Fruit fly (Drosophila melanogaster) whole organism, adult: ENCODE results near the gene Fcp3C.
A peak's percentile ranks its signal among the peaks of the same experiment; 100 is the strongest.

Source experiments
- CG11617 ChIP-seq: fragments of 200-800 bp; sonication (Bioruptor generic); optimal IDR thresholded peaks from 2 replicates; lab custom pipeline; 2017; ENCODE audit warnings: mild to moderate bottlenecking, missing biosample characterization, missing genetic modification reagents, missing genetic modification characterization
- CG12768 ChIP-seq: fragments of 200-800 bp; sonication (Bioruptor generic); optimal IDR thresholded peaks from 2 replicates; lab custom pipeline; 2017; ENCODE audit warnings: missing biosample characterization, missing genetic modification characterization, mild to moderate bottlenecking, moderate library complexity, missing genetic modification reagents
- CG14711 ChIP-seq: fragments of 200-800 bp; sonication (Bioruptor generic); optimal IDR thresholded peaks from 2 replicates; lab custom pipeline; 2018; ENCODE audit warnings: missing biosample characterization, mild to moderate bottlenecking, missing genetic modification characterization, moderate library complexity
- CG1620 ChIP-seq: fragments of 200-800 bp; sonication (Bioruptor generic); optimal IDR thresholded peaks from 2 replicates; lab custom pipeline; 2016; ENCODE audit warnings: missing biosample characterization, missing genetic modification characterization
- CG33017 ChIP-seq: fragments of 200-800 bp; sonication (Bioruptor generic); optimal IDR thresholded peaks from 2 replicates; lab custom pipeline; 2018; ENCODE audit warnings: missing biosample characterization, mild to moderate bottlenecking, missing genetic modification characterization, moderate library complexity
- CG5204 ChIP-seq: fragments of 200-800 bp; sonication (Bioruptor generic); optimal IDR thresholded peaks from 2 replicates; lab custom pipeline; 2016; ENCODE audit warnings: missing biosample characterization, missing genetic modification characterization
- CG7045 ChIP-seq: fragments of 200-800 bp; sonication (Bioruptor generic); optimal IDR thresholded peaks from 2 replicates; lab custom pipeline; 2017; ENCODE audit warnings: missing biosample characterization, mild to moderate bottlenecking, missing genetic modification characterization
- CG7101 ChIP-seq: fragments of 200-800 bp; sonication (Bioruptor generic); optimal IDR thresholded peaks from 2 replicates; lab custom pipeline; 2018; ENCODE audit warnings: missing biosample characterization, mild to moderate bottlenecking, missing genetic modification characterization, moderate library complexity
- Clk ChIP-seq: fragments of 200-800 bp; sonication (Bioruptor generic); optimal IDR thresholded peaks from 2 replicates; lab custom pipeline; 2017; ENCODE audit warnings: missing biosample characterization, missing genetic modification characterization
- Crg-1 ChIP-seq: fragments of 200-800 bp; sonication (Bioruptor generic); optimal IDR thresholded peaks from 2 replicates; lab custom pipeline; 2016; ENCODE audit warnings: missing biosample characterization, missing genetic modification characterization
- Hr96 ChIP-seq: fragments of 200-800 bp; sonication (Bioruptor generic); optimal IDR thresholded peaks from 2 replicates; lab custom pipeline; 2016; ENCODE audit warnings: missing biosample characterization, missing genetic modification characterization
- Mnt ChIP-seq: fragments of 200-800 bp; sonication (Bioruptor generic); optimal IDR thresholded peaks from 2 replicates; lab custom pipeline; 2016; ENCODE audit warnings: missing biosample characterization, mild to moderate bottlenecking, missing genetic modification characterization
- bab1 ChIP-seq: fragments of 200-800 bp; sonication (Bioruptor generic); optimal IDR thresholded peaks from 3 replicates; lab custom pipeline; 2019; ENCODE audit warnings: missing biosample characterization, mild to moderate bottlenecking, missing genetic modification characterization, moderate library complexity
- cic ChIP-seq: fragments of 200-800 bp; sonication (Bioruptor generic); optimal IDR thresholded peaks from 2 replicates; lab custom pipeline; 2017; ENCODE audit warnings: missing biosample characterization, mild to moderate bottlenecking, missing genetic modification characterization, moderate library complexity
- cnc ChIP-seq, 2 experiments: fragments of >200 bp; optimal IDR thresholded peaks; 2 replicates each; lab custom pipeline; 2017
- kay ChIP-seq: fragments of 200-800 bp; sonication (Bioruptor generic); peaks from one replicate; lab custom pipeline; 2016; ENCODE audit warnings: missing biosample characterization, missing genetic modification characterization, borderline replicate concordance
- ovo ChIP-seq: fragments of 200-800 bp; sonication (Bioruptor generic); optimal IDR thresholded peaks from 2 replicates; lab custom pipeline; 2016; ENCODE audit warnings: missing biosample characterization, missing genetic modification characterization
- pad ChIP-seq: fragments of 200-800 bp; sonication (Bioruptor generic); optimal IDR thresholded peaks from 3 replicates; lab custom pipeline; 2017; ENCODE audit warnings: missing biosample characterization, missing genetic modification characterization, mild to moderate bottlenecking, moderate library complexity, missing genetic modification reagents
- tj ChIP-seq: fragments of 200-800 bp; sonication (Bioruptor generic); optimal IDR thresholded peaks from 3 replicates; lab custom pipeline; 2017; ENCODE audit warnings: missing biosample characterization, mild to moderate bottlenecking, missing genetic modification characterization, moderate library complexity
- toe ChIP-seq: fragments of 200-800 bp; sonication (Bioruptor generic); optimal IDR thresholded peaks from 2 replicates; lab custom pipeline; 2016; ENCODE audit warnings: missing biosample characterization, missing genetic modification characterization

Gene Fcp3C

dm6 chrX:3139961-3140360, 34.3 kb downstream of the Fcp3C start:
- TF ChIP-seq ovo (GFP tag; lab: Kevin White, UChicago) (no peak), tj (GFP tag; lab: Kevin White, UChicago) (no peak), CG1620 (no peak), pad (no peak), cnc (optimal IDR thresholded peaks at IDR 0.05; lab: Kevin White, UChicago) (no peak), Crg-1 (GFP tag; lab: Kevin White, UChicago) (no peak), CG7045 (GFP tag; lab: Kevin White, UChicago) (no peak), kay (GFP tag; lab: Kevin White, UChicago) (no peak), cic (GFP tag; lab: Kevin White, UChicago) (no peak), CG14711 (tag; lab: Kevin White, UChicago) (no peak), CG12768 (GFP tag; lab: Kevin White, UChicago) (no peak), CG11617 (GFP tag; lab: Kevin White, UChicago) (no peak), Mnt (GFP tag; lab: Kevin White, UChicago) (no peak), CG33017 (tag; lab: Kevin White, UChicago) (no peak), bab1 (GFP tag; lab: Kevin White, UChicago) (no peak), CG5204 (no peak)

- TF ChIP-seq cnc (optimal IDR thresholded peaks at IDR 0.05; lab: Kevin White, UChicago) (no peak), CG14711 (tag; lab: Kevin White, UChicago) (no peak), CG7045 (GFP tag; lab: Kevin White, UChicago) (no peak), tj (GFP tag; lab: Kevin White, UChicago) (no peak), CG1620 (no peak), kay (GFP tag; lab: Kevin White, UChicago) (no peak), CG5204 (no peak), cic (GFP tag; lab: Kevin White, UChicago) (no peak), ovo (GFP tag; lab: Kevin White, UChicago) (no peak), CG11617 (GFP tag; lab: Kevin White, UChicago) (no peak), Mnt (GFP tag; lab: Kevin White, UChicago) (no peak)
Observed at dm6 chrX:3137853-3138418, 36.3 kb downstream of the Fcp3C start.

DNA sequence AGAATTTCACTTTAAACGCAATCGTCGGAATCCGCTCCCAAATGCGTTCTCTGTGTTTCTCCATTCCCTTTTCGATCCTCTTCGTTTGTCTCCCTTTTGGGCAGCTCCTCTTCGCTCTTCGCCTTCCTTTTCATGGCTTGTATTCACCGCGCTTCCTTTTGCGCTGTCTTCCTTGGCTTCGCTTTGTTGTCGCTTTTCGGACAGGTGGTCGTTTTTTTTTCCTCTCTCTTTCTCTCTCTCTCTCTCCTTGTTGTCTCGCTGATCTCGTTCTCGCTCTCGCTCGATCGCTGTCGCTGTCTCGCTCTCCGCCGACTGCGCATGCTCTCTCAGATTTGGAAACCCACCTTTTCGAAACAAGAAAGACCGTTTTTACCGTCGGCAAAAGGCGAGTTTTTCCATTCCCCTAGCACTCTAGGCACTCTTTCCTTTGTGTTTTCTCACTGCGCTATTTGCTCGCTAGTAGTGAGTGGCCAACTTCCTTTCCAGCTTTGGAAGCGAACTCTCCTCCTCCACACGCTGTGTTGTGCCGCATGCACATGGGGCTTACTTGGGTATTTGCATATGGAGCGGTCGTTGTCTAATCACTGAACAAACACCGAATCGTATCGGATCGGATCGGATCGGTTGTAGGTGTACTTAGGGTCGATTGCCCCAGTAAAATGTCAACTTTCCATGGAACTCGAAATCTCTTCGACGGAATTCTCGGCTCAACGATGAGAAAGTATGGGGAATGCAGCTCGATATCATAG, 37.8 kb downstream of the Fcp3C start:
- no peak for TF ChIP-seq kay (GFP tag; lab: Kevin White, UChicago)
- no peak for TF ChIP-seq CG7045 (GFP tag; lab: Kevin White, UChicago)
- TF ChIP-seq cnc (optimal IDR thresholded peaks at IDR 0.05; lab: Kevin White, UChicago) = no peak
- no peak for TF ChIP-seq pad

DNA sequence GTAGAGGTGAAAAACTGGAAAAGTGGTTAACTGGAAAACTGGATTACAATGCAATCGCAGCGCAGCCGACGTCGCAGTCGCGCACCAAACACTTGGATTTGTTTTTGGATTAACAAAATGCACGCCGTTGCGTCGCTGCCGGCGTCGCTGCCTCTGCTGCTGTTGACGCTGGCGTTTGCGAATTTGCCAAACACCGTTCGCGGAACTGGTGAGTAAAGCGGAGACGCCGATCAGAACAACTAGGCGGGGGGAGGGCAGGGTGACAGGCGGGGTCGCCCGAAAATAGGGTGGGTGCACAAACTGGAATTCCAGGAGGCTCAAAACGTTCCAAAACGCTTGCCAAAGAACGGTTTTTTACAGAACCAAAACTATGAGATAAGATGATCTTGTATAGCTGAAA, 38.7 kb downstream of the Fcp3C start:
- TF ChIP-seq Clk (GFP tag; lab: Kevin White, UChicago) (no peak), CG5204 (no peak), CG33017 (tag; lab: Kevin White, UChicago) (no peak), cnc (optimal IDR thresholded peaks at IDR 0.05; lab: Kevin White, UChicago) (no peak), bab1 (GFP tag; lab: Kevin White, UChicago) (no peak), CG1620 (no peak)

dm6 chrX:3135102-3135393, 39.2 kb downstream of the Fcp3C start:
- no peak for TF ChIP-seq toe (GFP tag; lab: Kevin White, UChicago)
- no peak for TF ChIP-seq cnc (optimal IDR thresholded peaks at IDR 0.05; lab: Kevin White, UChicago)
- no peak for TF ChIP-seq CG12768 (GFP tag; lab: Kevin White, UChicago)
- no peak for TF ChIP-seq tj (GFP tag; lab: Kevin White, UChicago)

dm6 chrX:3134383-3135101, 39.7 kb downstream of the Fcp3C start, which contains the start of gene N:
N (plus strand) TSS chrX:3134870.
- no peak for TF ChIP-seq CG14711 (tag; lab: Kevin White, UChicago)
- peak; percentile 13 for TF ChIP-seq ovo (GFP tag; lab: Kevin White, UChicago)
- TF ChIP-seq bab1 (GFP tag; lab: Kevin White, UChicago) = peak; percentile 80
- peak; percentile 44 for TF ChIP-seq Crg-1 (GFP tag; lab: Kevin White, UChicago)
- peak; percentile 25 for TF ChIP-seq CG1620
- TF ChIP-seq Hr96 = no peak
- TF ChIP-seq pad = peak; percentile 4

- no peak for TF ChIP-seq kay (GFP tag; lab: Kevin White, UChicago)
- no peak for TF ChIP-seq pad
- TF ChIP-seq cic (GFP tag; lab: Kevin White, UChicago) = no peak
- no peak for TF ChIP-seq bab1 (GFP tag; lab: Kevin White, UChicago)
- TF ChIP-seq cnc (optimal IDR thresholded peaks at IDR 0.05; lab: Kevin White, UChicago) = no peak
- no peak for TF ChIP-seq CG12768 (GFP tag; lab: Kevin White, UChicago)
- no peak for TF ChIP-seq CG1620
- no peak for TF ChIP-seq CG33017 (tag; lab: Kevin White, UChicago)
- no peak for TF ChIP-seq CG11617 (GFP tag; lab: Kevin White, UChicago)
- no peak for TF ChIP-seq Clk (GFP tag; lab: Kevin White, UChicago)
- no peak for TF ChIP-seq tj (GFP tag; lab: Kevin White, UChicago)
- TF ChIP-seq Hr96 = no peak
- no peak for TF ChIP-seq CG7045 (GFP tag; lab: Kevin White, UChicago)
- TF ChIP-seq ovo (GFP tag; lab: Kevin White, UChicago) = no peak
- TF ChIP-seq CG7101 (tag; lab: Kevin White, UChicago) = no peak
- TF ChIP-seq Crg-1 (GFP tag; lab: Kevin White, UChicago) = no peak
- no peak for TF ChIP-seq CG14711 (tag; lab: Kevin White, UChicago)
- no peak for TF ChIP-seq CG5204
- no peak for TF ChIP-seq toe (GFP tag; lab: Kevin White, UChicago)
Observed at dm6 chrX:3131978-3132377, 42.3 kb downstream of the Fcp3C start.
